Worm (Caenorhabditis elegans): ENCODE measurements around the gene sri-21.

The sri-21 gene

DNA sequence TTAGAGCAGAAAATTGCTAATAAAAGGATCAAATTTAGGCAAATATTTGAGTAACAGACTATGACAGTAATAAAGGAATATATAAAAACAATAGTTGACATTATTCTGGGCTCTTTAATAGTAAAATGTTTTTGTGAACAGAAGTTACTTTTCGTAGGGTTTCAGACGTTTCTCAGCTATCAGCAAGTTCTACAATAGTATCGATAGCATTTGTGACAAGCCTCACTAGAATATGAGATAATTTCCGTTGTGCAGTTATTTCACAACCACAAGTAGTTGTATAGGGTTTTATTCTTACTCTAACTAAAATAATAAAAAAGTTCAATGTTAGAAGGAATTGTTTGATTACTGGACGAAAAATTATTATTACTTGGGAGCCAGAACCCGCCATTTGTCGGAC, 3.1 kb upstream of the sri-21 start, which contains the start of gene srbc-68:
srbc-68 (minus strand) TSS at position 101 of the 400 bp plus-strand sequence.
- TF ChIP-seq pha-4 (tag; optimal IDR thresholded peaks at IDR 0.05) (no peak), lsy-2 (tag; optimal IDR thresholded peaks at IDR 0.05) (no peak), mls-2 (tag; optimal IDR thresholded peaks at IDR 0.05) (no peak), ham-2 (GFP tag; optimal IDR thresholded peaks at IDR 0.05) (no peak)

DNA sequence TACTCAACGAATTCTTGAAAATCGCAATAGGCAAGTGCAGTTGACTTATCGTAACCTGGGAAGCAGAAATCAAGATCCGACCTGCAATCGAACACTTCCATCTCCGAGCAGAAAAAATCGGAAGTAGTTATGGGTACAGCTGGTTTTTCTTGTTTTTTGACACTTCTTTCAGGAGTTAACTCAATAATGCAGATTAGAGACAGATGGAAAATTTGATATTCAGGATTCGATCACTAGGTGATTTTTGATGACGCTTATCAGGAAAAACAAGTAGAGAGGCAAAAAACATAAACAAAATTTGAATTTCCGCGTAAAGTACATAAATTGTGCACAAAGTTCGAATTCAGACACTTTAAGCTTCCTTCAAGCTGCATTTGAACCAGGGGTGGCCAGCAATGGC, 855 bp upstream of the sri-21 start, which contains the start of gene srw-130:
srw-130 (minus strand) TSS at position 101 of the 400 bp plus-strand sequence.
- TF ChIP-seq lin-32 (GFP tag; optimal IDR thresholded peaks at IDR 0.05) (no peak), lin-13 (tag; optimal IDR thresholded peaks at IDR 0.05) (no peak), nhr-237 (tag; optimal IDR thresholded peaks at IDR 0.05) (no peak), ztf-11 (tag; optimal IDR thresholded peaks at IDR 0.05) (no peak), tbx-8 (GFP tag; optimal IDR thresholded peaks at IDR 0.05) (no peak), nhr-28 (tag; optimal IDR thresholded peaks at IDR 0.05) (no peak), elt-3 (tag; optimal IDR thresholded peaks at IDR 0.05) (no peak), mab-5 (tag; optimal IDR thresholded peaks at IDR 0.05) (no peak), ceh-39 (tag; optimal IDR thresholded peaks at IDR 0.05) (no peak), cnd-1 (tag; optimal IDR thresholded peaks at IDR 0.05) (no peak), pha-4 (tag; optimal IDR thresholded peaks at IDR 0.05) (no peak), zip-8 (tag; optimal IDR thresholded peaks at IDR 0.05) (no peak), flh-1 (GFP tag; optimal IDR thresholded peaks at IDR 0.05) (no peak), sptf-1 (tag; optimal IDR thresholded peaks at IDR 0.05) (no peak), nhr-12 (tag; optimal IDR thresholded peaks at IDR 0.05) (no peak), hlh-1 (tag; optimal IDR thresholded peaks at IDR 0.05) (no peak), nhr-76 (tag; optimal IDR thresholded peaks at IDR 0.05) (no peak), ceh-43 (GFP tag; optimal IDR thresholded peaks at IDR 0.05) (no peak), unc-62 (GFP tag; optimal IDR thresholded peaks at IDR 0.05) (no peak)

DNA sequence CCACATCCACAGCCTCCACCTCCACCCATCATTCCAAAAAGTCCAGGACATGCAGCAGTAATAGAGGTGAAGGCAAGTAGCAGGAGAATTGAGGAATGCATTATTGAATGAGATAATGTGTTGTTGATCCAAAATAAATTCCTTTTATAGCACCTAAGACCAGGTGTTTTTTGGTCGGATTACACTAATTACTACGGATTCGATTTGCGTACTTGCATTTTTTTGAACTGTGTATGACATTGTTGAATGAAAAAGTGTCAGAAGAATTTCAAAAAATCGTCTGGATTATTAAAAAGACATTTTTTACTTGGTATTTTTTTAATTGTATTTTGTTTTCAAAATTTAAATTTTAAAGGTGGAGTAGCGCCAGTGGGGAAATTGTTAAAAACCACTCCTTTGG, 2.1 kb downstream of the sri-21 start, which contains the start of gene grl-28:
grl-28 (minus strand) TSS at position 101 of the 400 bp plus-strand sequence.
- TF ChIP-seq mep-1 (tag; optimal IDR thresholded peaks at IDR 0.05) = no peak
- no peak for TF ChIP-seq unc-39 (tag; optimal IDR thresholded peaks at IDR 0.05)
- no peak for TF ChIP-seq drap-1 (GFP tag; optimal IDR thresholded peaks at IDR 0.05)
- TF ChIP-seq hlh-1 (tag; optimal IDR thresholded peaks at IDR 0.05) = no peak
- TF ChIP-seq sem-2 (GFP tag; optimal IDR thresholded peaks at IDR 0.05) = no peak
- no peak for TF ChIP-seq elt-3 (tag; optimal IDR thresholded peaks at IDR 0.05)
- TF ChIP-seq cnd-1 (tag; optimal IDR thresholded peaks at IDR 0.05) = no peak
- no peak for TF ChIP-seq ceh-43 (GFP tag; optimal IDR thresholded peaks at IDR 0.05)
- no peak for TF ChIP-seq zip-8 (tag; optimal IDR thresholded peaks at IDR 0.05)
- TF ChIP-seq ztf-11 (tag; optimal IDR thresholded peaks at IDR 0.05) = no peak
- TF ChIP-seq mab-5 (tag; optimal IDR thresholded peaks at IDR 0.05) = no peak
- no peak for TF ChIP-seq tbx-8 (GFP tag; optimal IDR thresholded peaks at IDR 0.05)
- no peak for TF ChIP-seq lin-13 (tag; optimal IDR thresholded peaks at IDR 0.05)
- TF ChIP-seq ceh-83 (GFP tag; optimal IDR thresholded peaks at IDR 0.05) = no peak
- TF ChIP-seq mls-2 (tag; optimal IDR thresholded peaks at IDR 0.05) = no peak

DNA sequence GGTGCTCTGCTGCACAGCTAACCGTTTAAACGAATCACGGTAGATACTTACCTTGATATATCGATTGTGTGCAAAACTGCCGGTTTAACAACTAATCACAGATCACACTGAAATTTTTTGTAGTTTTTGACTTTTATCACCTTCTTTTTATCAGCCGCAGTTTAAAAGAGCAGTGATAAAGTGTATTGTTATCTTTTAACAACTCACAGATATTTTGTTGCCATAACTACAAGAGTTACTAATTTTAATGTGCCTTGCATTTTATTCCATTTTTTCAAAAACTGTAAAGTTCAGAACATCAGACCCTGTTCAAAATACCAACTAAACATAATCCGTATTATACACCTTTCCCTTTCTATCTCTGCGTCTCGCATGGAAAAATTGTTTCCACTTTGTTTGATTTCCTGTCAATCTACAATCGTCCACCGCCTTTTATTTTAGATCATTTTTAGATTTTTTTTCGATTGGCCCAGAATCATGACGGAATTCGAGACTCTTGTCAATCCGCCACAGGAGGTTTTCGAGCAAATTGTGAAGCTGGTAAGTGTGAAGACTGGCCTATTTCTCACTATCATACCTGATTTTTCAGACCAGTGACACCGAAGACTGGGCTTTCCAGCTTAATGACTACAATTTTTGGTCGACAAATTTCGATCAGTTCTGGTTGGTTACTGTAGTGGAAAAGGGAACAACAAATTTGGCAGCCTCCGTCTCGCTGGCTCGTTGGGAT, 3.3 kb downstream of the sri-21 start, which contains the start of gene T24A6.20:
T24A6.20 (plus strand) TSS at position 395 of the 730 bp plus-strand sequence.
- peak; percentile 5 for TF ChIP-seq ceh-39 (tag; optimal IDR thresholded peaks at IDR 0.05)
- no peak for TF ChIP-seq zip-8 (tag; optimal IDR thresholded peaks at IDR 0.05)
- TF ChIP-seq unc-39 (tag; optimal IDR thresholded peaks at IDR 0.05) = no peak

DNA sequence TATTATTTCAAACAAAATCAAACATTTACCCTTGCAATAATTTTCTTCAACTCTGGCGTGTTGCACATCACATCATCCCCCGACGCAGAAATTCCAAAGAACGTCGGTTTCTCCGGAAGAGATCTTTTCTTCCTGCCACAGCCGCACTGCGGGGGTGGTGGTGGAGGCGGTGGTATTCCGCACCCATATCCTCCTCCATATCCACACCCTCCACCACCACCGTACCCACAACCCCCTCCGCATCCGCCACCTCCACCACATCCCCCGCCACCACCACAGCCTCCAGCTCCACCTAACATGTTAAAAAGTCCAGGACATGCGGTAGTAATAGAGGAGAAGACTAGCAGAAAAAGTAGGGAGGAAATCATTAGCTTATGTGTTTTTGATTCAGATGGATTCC, 5.2 kb downstream of the sri-21 start, which contains the start of gene grl-29:
grl-29 (minus strand) TSS at position 368 of the 400 bp plus-strand sequence.
- TF ChIP-seq M03D4.4 (tag; optimal IDR thresholded peaks at IDR 0.05) (no peak), lsy-2 (tag; optimal IDR thresholded peaks at IDR 0.05) (no peak), hlh-1 (tag; optimal IDR thresholded peaks at IDR 0.05) (no peak), cnd-1 (tag; optimal IDR thresholded peaks at IDR 0.05) (no peak), nhr-76 (tag; optimal IDR thresholded peaks at IDR 0.05) (no peak), sem-2 (GFP tag; optimal IDR thresholded peaks at IDR 0.05) (no peak), bed-3 (GFP tag; optimal IDR thresholded peaks at IDR 0.05) (no peak), ceh-83 (GFP tag; optimal IDR thresholded peaks at IDR 0.05) (no peak), drap-1 (GFP tag; optimal IDR thresholded peaks at IDR 0.05) (no peak), tbx-8 (GFP tag; optimal IDR thresholded peaks at IDR 0.05) (no peak), elt-1 (tag; optimal IDR thresholded peaks at IDR 0.05; ENCODE audit: borderline replicate concordance, insufficient read depth) (no peak), snpc-4 (tag; optimal IDR thresholded peaks at IDR 0.05) (no peak), nhr-12 (tag; optimal IDR thresholded peaks at IDR 0.05) (no peak), nhr-28 (tag; optimal IDR thresholded peaks at IDR 0.05) (no peak), ceh-39 (tag; optimal IDR thresholded peaks at IDR 0.05) (no peak)
